Worm (Caenorhabditis elegans) whole organism, late embryonic: Measurements from ENCODE around the gene R11H6.4.

Experiments used
- ceh-45 ChIP-seq: fragments of 200-800 bp; sonication (Bioruptor generic); IDR thresholded peaks from 2 replicates; pipeline ENCODE4 v1.3.6; 2022; ENCODE audit warnings: missing genetic modification reagents, missing genetic modification characterization, missing compliant biosample characterization
- dve-1 ChIP-seq: sonication (generic microtip); optimal IDR thresholded peaks from 2 replicates; lab custom pipeline; 2017; ENCODE audit warnings: antibody characterized with exemption, mild to moderate bottlenecking, missing genetic modification characterization, missing compliant biosample characterization
- fkh-10 ChIP-seq: fragments of 150-350 bp; optimal IDR thresholded peaks from 2 replicates; lab custom pipeline; 2014; ENCODE audit warnings: missing biosample characterization, missing genetic modification reagents, missing genetic modification characterization
- lin-11 ChIP-seq: fragments of 200-800 bp; sonication (Bioruptor generic); optimal IDR thresholded peaks from 2 replicates; lab custom pipeline; 2018; ENCODE audit warnings: mild to moderate bottlenecking, missing genetic modification characterization, missing compliant biosample characterization
- mec-3 ChIP-seq: sonication (generic microtip); optimal IDR thresholded peaks from 2 replicates; lab custom pipeline; 2016; ENCODE audit warnings: borderline replicate concordance, missing genetic modification characterization, missing compliant biosample characterization
- pag-3 ChIP-seq: sonication (generic microtip); optimal IDR thresholded peaks from 2 replicates; lab custom pipeline; 2016; ENCODE audit warnings: missing compliant biosample characterization, missing genetic modification characterization, borderline replicate concordance
- pha-4 ChIP-seq: fragments of 150-350 bp; optimal IDR thresholded peaks from 2 replicates; lab custom pipeline; 2018; ENCODE audit warnings: missing biosample characterization, missing genetic modification reagents, missing genetic modification characterization
- pros-1 ChIP-seq: fragments of 150-350 bp; optimal IDR thresholded peaks from 2 replicates; lab custom pipeline; 2014; ENCODE audit warnings: missing biosample characterization, missing genetic modification reagents, missing genetic modification characterization
- syd-9 ChIP-seq: sonication (generic microtip); optimal IDR thresholded peaks from 2 replicates; lab custom pipeline; 2016; ENCODE audit warnings: mild to moderate bottlenecking, missing genetic modification characterization, moderate library complexity, missing compliant biosample characterization

- no peak for TF ChIP-seq lin-11 (tag; lab: Kevin White, UChicago)
- no peak for TF ChIP-seq pag-3 (tag; lab: Kevin White, UChicago)
- no peak for TF ChIP-seq pros-1 (tag; lab: Kevin White, UChicago)
- TF ChIP-seq mec-3 (tag; lab: Kevin White, UChicago): no peak
- TF ChIP-seq pha-4 (tag; lab: Kevin White, UChicago): no peak
- no peak for TF ChIP-seq ceh-45
- TF ChIP-seq dve-1 (tag; lab: Kevin White, UChicago): no peak
- no peak for TF ChIP-seq fkh-10 (GFP tag; lab: Kevin White, UChicago)
- TF ChIP-seq syd-9 (tag; lab: Kevin White, UChicago): no peak
Observed at ce11 chrV:14631588-14631987, 21.8 kb downstream of the R11H6.4 start, which contains the start of gene F43D2.3.
